Worm (Caenorhabditis elegans): ENCODE results near the gene grd-5.

grd-5 gene

DNA sequence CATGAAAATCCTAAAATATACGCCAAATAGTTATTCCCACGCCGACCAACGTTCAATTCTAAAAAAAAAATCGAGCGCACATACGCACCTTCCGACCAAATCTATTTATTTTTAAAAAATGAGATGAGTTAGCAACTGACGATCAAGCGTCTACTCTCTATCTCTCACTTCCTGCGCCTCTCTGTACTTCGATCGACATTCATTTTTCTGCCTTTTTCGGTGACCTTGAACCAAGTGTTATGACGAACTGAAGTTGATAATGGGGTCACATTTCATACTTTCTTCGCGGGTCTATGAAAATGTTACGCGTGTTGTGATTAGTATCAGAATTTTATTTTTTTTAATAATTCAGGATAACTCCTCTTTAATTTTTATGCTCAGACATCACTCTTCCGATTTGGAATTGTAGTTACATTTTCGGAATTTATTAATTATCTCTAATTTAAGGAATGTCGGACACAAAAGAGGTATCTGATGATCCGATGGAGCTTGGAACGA, 11.4 kb upstream of the grd-5 start, which contains the start of gene smk-1:
TSS of gene smk-1 (plus strand) at position 448 of the 498 bp plus-strand sequence.
- TF ChIP-seq lsy-2 (tag; optimal IDR thresholded peaks at IDR 0.05), result peak in 1 of 2 experiments; percentile 18
- TF ChIP-seq dpl-1 (GFP tag; optimal IDR thresholded peaks at IDR 0.05), result no peak
- TF ChIP-seq pax-3 (tag; optimal IDR thresholded peaks at IDR 0.05), result no peak
- TF ChIP-seq blmp-1 (tag; optimal IDR thresholded peaks at IDR 0.05), result peak; percentile 85
- TF ChIP-seq hpl-2 (GFP tag; optimal IDR thresholded peaks at IDR 0.05), result no peak
- TF ChIP-seq mdl-1 (tag; optimal IDR thresholded peaks at IDR 0.05), result peak in 1 of 2 experiments; percentile 11
- no peak for TF ChIP-seq nhr-76 (tag; optimal IDR thresholded peaks at IDR 0.05)
- no peak for TF ChIP-seq lin-13 (GFP tag; optimal IDR thresholded peaks at IDR 0.05)
- no peak for TF ChIP-seq ces-1 (GFP tag; optimal IDR thresholded peaks at IDR 0.05)
- TF ChIP-seq sup-37 (GFP tag; optimal IDR thresholded peaks at IDR 0.05), result no peak
- TF ChIP-seq nhr-237 (tag; optimal IDR thresholded peaks at IDR 0.05), result no peak
- no peak for TF ChIP-seq nhr-28 (tag; optimal IDR thresholded peaks at IDR 0.05)
- no peak for TF ChIP-seq tlp-1 (tag; optimal IDR thresholded peaks at IDR 0.05)
- no peak for TF ChIP-seq nhr-12 (tag; optimal IDR thresholded peaks at IDR 0.05)
- TF ChIP-seq nhr-47 (tag; optimal IDR thresholded peaks at IDR 0.05), result peak; percentile 4
- TF ChIP-seq ceh-88 (GFP tag; IDR thresholded peaks at IDR 0.05), result no peak
- no peak for TF ChIP-seq lin-15B (tag; optimal IDR thresholded peaks at IDR 0.05)
- no peak for TF ChIP-seq Y116A8C.19 (tag; optimal IDR thresholded peaks at IDR 0.05; ENCODE audit: borderline replicate concordance)
- no peak for TF ChIP-seq fos-1 (tag; optimal IDR thresholded peaks at IDR 0.05)
- TF ChIP-seq tbx-2 (tag; optimal IDR thresholded peaks at IDR 0.05), result no peak
- TF ChIP-seq zag-1 (tag; optimal IDR thresholded peaks at IDR 0.05), result no peak
- TF ChIP-seq hlh-17 (GFP tag; optimal IDR thresholded peaks at IDR 0.05; ENCODE audit: borderline replicate concordance), result no peak
- TF ChIP-seq rnt-1 (tag; optimal IDR thresholded peaks at IDR 0.05), result no peak
- TF ChIP-seq ceh-82 (tag; optimal IDR thresholded peaks at IDR 0.05), result no peak
- TF ChIP-seq irx-1 (tag; optimal IDR thresholded peaks at IDR 0.05), result no peak
- no peak for TF ChIP-seq aly-2 (tag; optimal IDR thresholded peaks at IDR 0.05)
- TF ChIP-seq fkh-10 (GFP tag; optimal IDR thresholded peaks at IDR 0.05), result no peak
- no peak for TF ChIP-seq fkh-8 (tag; optimal IDR thresholded peaks at IDR 0.05)
- no peak for TF ChIP-seq C04F5.9 (tag; optimal IDR thresholded peaks at IDR 0.05)
- TF ChIP-seq mef-2 (tag; optimal IDR thresholded peaks at IDR 0.05), result no peak
- no peak for TF ChIP-seq nhr-84 (tag; optimal IDR thresholded peaks at IDR 0.05)
- TF ChIP-seq nhr-20 (tag; optimal IDR thresholded peaks at IDR 0.05), result peak; percentile 42
- peak in 1 of 2 experiments; percentile 16 for TF ChIP-seq lin-35 (GFP tag; optimal IDR thresholded peaks at IDR 0.05)
- TF ChIP-seq ceh-8 (GFP tag; optimal IDR thresholded peaks at IDR 0.05), result no peak
- no peak for TF ChIP-seq ceh-63 (GFP tag; optimal IDR thresholded peaks at IDR 0.05)
- TF ChIP-seq lin-14 (GFP tag; optimal IDR thresholded peaks at IDR 0.05), result peak; percentile 67
- TF ChIP-seq elt-2 (tag; optimal IDR thresholded peaks at IDR 0.05), result no peak
- TF ChIP-seq unc-62 (GFP tag; optimal IDR thresholded peaks at IDR 0.05), result no peak
- TF ChIP-seq nhr-77 (tag; optimal IDR thresholded peaks at IDR 0.05), result no peak
- TF ChIP-seq unc-130 (tag; optimal IDR thresholded peaks at IDR 0.05), result no peak
- no peak for TF ChIP-seq efl-1 (optimal IDR thresholded peaks at IDR 0.05)
- TF ChIP-seq efl-1 (GFP tag; optimal IDR thresholded peaks at IDR 0.05 in 1 of 2), result no peak
- no peak for TF ChIP-seq jun-1 (tag; optimal IDR thresholded peaks at IDR 0.05)
- TF ChIP-seq alr-1 (tag; optimal IDR thresholded peaks at IDR 0.05; ENCODE audit: borderline replicate concordance), result no peak
- peak; percentile 77 for TF ChIP-seq nhr-85 (tag)
- no peak for TF ChIP-seq mab-9 (GFP tag; IDR thresholded peaks at IDR 0.05)
- TF ChIP-seq ztf-11 (tag; optimal IDR thresholded peaks at IDR 0.05), result no peak
- TF ChIP-seq sptf-1 (tag; optimal IDR thresholded peaks at IDR 0.05), result no peak
- TF ChIP-seq hlh-4 (tag; optimal IDR thresholded peaks at IDR 0.05), result no peak
- no peak for TF ChIP-seq fkh-4 (tag; optimal IDR thresholded peaks at IDR 0.05; ENCODE audit: borderline replicate concordance)
- TF ChIP-seq mep-1 (tag; optimal IDR thresholded peaks at IDR 0.05), result peak; percentile 34
- TF ChIP-seq xbp-1 (tag; optimal IDR thresholded peaks at IDR 0.05), result no peak
- TF ChIP-seq lin-39 (tag; optimal IDR thresholded peaks at IDR 0.05), result no peak
- TF ChIP-seq ceh-90 (tag; optimal IDR thresholded peaks at IDR 0.05), result no peak
